ENCODE assay signal across 4 fruit fly cellular contexts in the genomic region with DNA sequence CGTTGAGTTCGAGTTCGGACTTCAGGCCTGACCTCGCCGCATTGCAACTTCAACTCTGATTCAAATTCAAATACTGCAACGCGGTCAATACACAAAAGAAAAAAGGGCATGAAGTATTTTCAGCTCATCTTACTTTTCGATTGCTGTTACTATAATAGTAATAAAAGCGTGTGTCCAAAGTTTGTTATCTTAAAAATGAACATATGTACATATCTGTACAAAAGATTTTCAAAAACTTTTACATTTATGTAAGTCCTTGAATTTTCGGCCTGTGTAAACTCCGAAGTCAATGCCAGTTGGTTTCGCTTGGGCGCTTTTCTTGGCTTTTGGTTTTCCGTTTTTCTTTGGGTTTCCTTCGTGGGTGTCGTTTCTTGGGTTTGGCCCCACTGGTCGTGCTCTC.
TF ChIP-seq lines count a peak whose summit lies in the region.

No protein-coding gene starts in this region.

- TF ChIP-seq CTCF in whole organism, embryonic (GFP tag; optimal IDR thresholded peaks at IDR 0.05; lab: Kevin White, UChicago), result no peak

TF ChIP-seq in whole organism, embryonic, 481 proteins besides CTCF, POLR2A, EP300 and RAD21 (continues in another document):
- TF ChIP-seq dmrt99B (tag; optimal IDR thresholded peaks at IDR 0.05; lab: Kevin White, UChicago) (peak; percentile 15), CG15269 (tag; optimal IDR thresholded peaks at IDR 0.05; lab: Kevin White, UChicago) (no peak), onecut (GFP tag; IDR thresholded peaks at IDR 0.05; lab: Robert Waterston, UW) (no peak), Adf1 (GFP tag; IDR thresholded peaks at IDR 0.05; lab: Robert Waterston, UW) (no peak), Gsc (GFP tag; IDR thresholded peaks at IDR 0.05; lab: Robert Waterston, UW) (no peak), ci (GFP tag; IDR thresholded peaks at IDR 0.05; lab: Robert Waterston, UW) (0 out of 3 replicates have a peak, but pooled peaks have one; percentile 35), run (tag; optimal IDR thresholded peaks at IDR 0.05; lab: Kevin White, UChicago) (no peak), cas (GFP tag; IDR thresholded peaks at IDR 0.05; lab: Robert Waterston, UW) (no peak), ftz-f1 (GFP tag; optimal IDR thresholded peaks at IDR 0.05; lab: Kevin White, UChicago) (no peak), Hr51 (GFP tag; optimal IDR thresholded peaks at IDR 0.05; lab: Kevin White, UChicago) (peak in 1 of 2 experiments; percentile 6), dimm (GFP tag; IDR thresholded peaks at IDR 0.05; lab: Robert Waterston, UW) (no peak), Sox102F (GFP tag; optimal IDR thresholded peaks at IDR 0.05; lab: Kevin White, UChicago) (peak; percentile 39), lmd (GFP tag; IDR thresholded peaks at IDR 0.05; lab: Robert Waterston, UW) (no peak), da (GFP tag; optimal IDR thresholded peaks at IDR 0.05; lab: Kevin White, UChicago) (no peak), Lim3 (GFP tag; IDR thresholded peaks at IDR 0.05; lab: Robert Waterston, UW) (no peak), Nf-YB (GFP tag; optimal IDR thresholded peaks at IDR 0.05; lab: Kevin White, UChicago) (no peak), unpg (GFP tag; optimal IDR thresholded peaks at IDR 0.05; lab: Kevin White, UChicago) (peak; percentile 24), Ravus (GFP tag; IDR thresholded peaks at IDR 0.05; lab: Robert Waterston, UW) (no peak), TFAM (GFP tag; optimal IDR thresholded peaks at IDR 0.05; lab: Kevin White, UChicago) (no peak), ATbp (GFP tag; optimal IDR thresholded peaks at IDR 0.05; lab: Kevin White, UChicago) (peak; percentile 4), CG6175 (GFP tag; IDR thresholded peaks at IDR 0.05; lab: Robert Waterston, UW) (no peak), prd (optimal IDR thresholded peaks at IDR 0.05; lab: Kevin White, UChicago) (no peak), prd (GFP tag; IDR thresholded peaks at IDR 0.05; lab: Robert Waterston, UW) (no peak)

TF ChIP-seq in whole organism, prepupa, 60 proteins besides CTCF, POLR2A, EP300 and RAD21 (continues in another document):
- TF ChIP-seq fd59A (GFP tag; optimal IDR thresholded peaks at IDR 0.05; lab: Kevin White, UChicago) (no peak), Hr4 (GFP tag; optimal IDR thresholded peaks at IDR 0.05; lab: Kevin White, UChicago) (peak; percentile 70), ss (GFP tag; optimal IDR thresholded peaks at IDR 0.05; lab: Kevin White, UChicago) (no peak), CG9139 (GFP tag; optimal IDR thresholded peaks at IDR 0.05; lab: Kevin White, UChicago) (no peak), Sox15 (GFP tag; optimal IDR thresholded peaks at IDR 0.05; lab: Kevin White, UChicago) (no peak), Sox14 (GFP tag; optimal IDR thresholded peaks at IDR 0.05; lab: Kevin White, UChicago) (peak; percentile 25), Sox102F (GFP tag; optimal IDR thresholded peaks at IDR 0.05; lab: Kevin White, UChicago) (no peak), CG6808 (GFP tag; optimal IDR thresholded peaks at IDR 0.05; lab: Kevin White, UChicago) (no peak), fd85E (GFP tag; optimal IDR thresholded peaks at IDR 0.05; lab: Kevin White, UChicago) (no peak), spab (GFP tag; optimal IDR thresholded peaks at IDR 0.05; lab: Kevin White, UChicago) (no peak), Smox (GFP tag; optimal IDR thresholded peaks at IDR 0.05; lab: Kevin White, UChicago) (no peak), CG8632 (GFP tag; optimal IDR thresholded peaks at IDR 0.05; lab: Kevin White, UChicago) (no peak), Eip78C (GFP tag; lab: Kevin White, UChicago) (peak; percentile 54), dsx (GFP tag; optimal IDR thresholded peaks at IDR 0.05; lab: Kevin White, UChicago; ENCODE audit: poor library complexity, severe bottlenecking) (no peak), CG4318 (GFP tag; optimal IDR thresholded peaks at IDR 0.05; lab: Kevin White, UChicago) (peak; percentile 48), CG3919 (GFP tag; optimal IDR thresholded peaks at IDR 0.05; lab: Kevin White, UChicago) (no peak), Eip93F (GFP tag; optimal IDR thresholded peaks at IDR 0.05; lab: Kevin White, UChicago) (no peak), CG11294 (GFP tag; IDR thresholded peaks at IDR 0.05; lab: Robert Waterston, UW) (0 out of 2 replicates have a peak, but pooled peaks have one; percentile 33), CG1621 (tag; optimal IDR thresholded peaks at IDR 0.05; lab: Kevin White, UChicago) (no peak), OdsH (GFP tag; optimal IDR thresholded peaks at IDR 0.05; lab: Kevin White, UChicago) (peak; percentile 39), CG6854 (GFP tag; optimal IDR thresholded peaks at IDR 0.05; lab: Kevin White, UChicago) (no peak), CG6792 (GFP tag; optimal IDR thresholded peaks at IDR 0.05; lab: Kevin White, UChicago) (peak; percentile 3), achi (GFP tag; optimal IDR thresholded peaks at IDR 0.05; lab: Kevin White, UChicago) (peak; percentile 49)

TF ChIP-seq in whole organism, pupa, 21 proteins besides CTCF, POLR2A, EP300 and RAD21:
- TF ChIP-seq CG32121 (GFP tag; IDR thresholded peaks at IDR 0.05; lab: Robert Waterston, UW) (peak; percentile 50; the same call in 1 of the 2 replicates), CG15710 (tag; optimal IDR thresholded peaks at IDR 0.05; lab: Kevin White, UChicago) (peak; percentile 2), Pif1B (GFP tag; optimal IDR thresholded peaks at IDR 0.05; lab: Kevin White, UChicago) (no peak), CG8301 (tag; optimal IDR thresholded peaks at IDR 0.05; lab: Kevin White, UChicago) (peak; percentile 25), Ets98B (GFP tag; IDR thresholded peaks at IDR 0.05; lab: Robert Waterston, UW) (peak; percentile 55; the same call in 1 of the 2 replicates), rn (GFP tag; IDR thresholded peaks at IDR 0.05; lab: Robert Waterston, UW) (no peak), CG10348 (GFP tag; IDR thresholded peaks at IDR 0.05; lab: Robert Waterston, UW) (peak; percentile 52; the same call in 1 of the 2 replicates), CG14655 (GFP tag; optimal IDR thresholded peaks at IDR 0.05; lab: Kevin White, UChicago) (peak; percentile 24), CG8159 (tag; optimal IDR thresholded peaks at IDR 0.05; lab: Kevin White, UChicago) (no peak), Pif1A (GFP tag; optimal IDR thresholded peaks at IDR 0.05; lab: Kevin White, UChicago) (peak; percentile 41)

TF ChIP-seq in whole organism, wandering third instar larva, 38 proteins besides CTCF, POLR2A, EP300 and RAD21:
- TF ChIP-seq foxo (GFP tag; optimal IDR thresholded peaks at IDR 0.05; lab: Kevin White, UChicago), result peak in 1 of 2 experiments; percentile 22
- no peak for TF ChIP-seq pan (optimal IDR thresholded peaks at IDR 0.05; lab: Kevin White, UChicago)
- peak; percentile 32 for TF ChIP-seq fru (GFP tag; optimal IDR thresholded peaks at IDR 0.05; lab: Kevin White, UChicago)

Comparison
In these comparisons a context has a peak if more than half of its experiments do, and no peak if none do; other contexts are left out.
1. Of the 7 proteins assayed by ChIP-seq in both whole organism, embryonic and whole organism, prepupa: peak only in whole organism, embryonic: Sox102F; only in whole organism, prepupa: Gug and Lpt; in both: none; in neither: 4.